Fruit fly (Drosophila melanogaster): Measurements from ENCODE around the gene trp.

DNA sequence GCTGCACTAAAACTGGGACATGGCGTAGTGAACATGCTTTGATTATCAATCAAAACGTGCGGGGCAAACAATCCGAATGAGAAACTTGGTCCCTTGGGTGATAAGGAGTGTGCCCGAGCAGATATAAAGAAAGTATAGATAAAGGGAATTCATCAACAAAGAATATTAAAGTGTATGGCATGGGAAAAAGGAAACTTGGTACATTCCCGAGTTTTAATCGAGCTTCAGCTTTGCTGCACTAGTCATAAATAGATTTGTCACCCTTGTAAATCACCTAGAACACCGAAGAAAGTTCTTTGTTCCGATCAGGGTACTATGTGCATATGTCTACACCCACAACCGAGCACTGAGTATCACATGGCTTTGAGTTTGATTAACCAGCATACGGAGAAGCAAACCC, 52.6 kb downstream of the trp start:
- TF ChIP-seq Ets21C (GFP tag; optimal IDR thresholded peaks at IDR 0.05), result no peak
- no peak for TF ChIP-seq Lpt (GFP tag; optimal IDR thresholded peaks at IDR 0.05)
- no peak for TF ChIP-seq Blimp-1 (GFP tag; optimal IDR thresholded peaks at IDR 0.05)
- no peak for TF ChIP-seq fd85E (GFP tag; optimal IDR thresholded peaks at IDR 0.05)
- TF ChIP-seq esn (GFP tag; optimal IDR thresholded peaks at IDR 0.05), result no peak

Data from whole organism, prepupa.